Fruit fly (Drosophila melanogaster) whole organism, embryonic: ENCODE measurements around the gene MtnE.

Experiments used
- B-H1 ChIP-seq: fragments of 200-800 bp; sonication (Bioruptor generic); IDR thresholded peaks from 3 replicates; pipeline ENCODE4 v1.3.6; 2022; ENCODE audit warnings: missing biosample characterization, missing genetic modification characterization
- BEAF-32 ChIP-seq: fragments of 200-800 bp; sonication (Bioruptor generic); optimal IDR thresholded peaks from 3 replicates; lab custom pipeline; 2017; ENCODE audit warnings: missing biosample characterization, missing genetic modification characterization, mild to moderate bottlenecking, moderate library complexity, missing genetic modification reagents
- CG10654 ChIP-seq: fragments of 200-800 bp; sonication (Bioruptor generic); optimal IDR thresholded peaks from 2 replicates; lab custom pipeline; 2016; ENCODE audit warnings: missing biosample characterization, missing genetic modification characterization
- CG12236 ChIP-seq: fragments of 200-800 bp; sonication (Bioruptor generic); optimal IDR thresholded peaks from 2 replicates; lab custom pipeline; 2016; ENCODE audit warnings: missing biosample characterization, missing genetic modification characterization
- CG13894 ChIP-seq: fragments of 200-800 bp; sonication (Bioruptor generic); optimal IDR thresholded peaks from 3 replicates; lab custom pipeline; 2018; ENCODE audit warnings: missing biosample characterization, mild to moderate bottlenecking, missing genetic modification characterization, moderate library complexity
- CG14050 ChIP-seq: fragments of 200-800 bp; sonication (Bioruptor generic); IDR thresholded peaks from 3 replicates; pipeline ENCODE4 v1.3.6; 2022; ENCODE audit warnings: missing biosample characterization, missing genetic modification characterization
- CG1647 ChIP-seq: fragments of 200-800 bp; sonication (Bioruptor generic); optimal IDR thresholded peaks from 3 replicates; lab custom pipeline; 2016; ENCODE audit warnings: missing biosample characterization, missing genetic modification characterization
- CG17186 ChIP-seq: fragments of 200-800 bp; sonication (Bioruptor generic); optimal IDR thresholded peaks from 3 replicates; lab custom pipeline; 2017; ENCODE audit warnings: missing biosample characterization, missing genetic modification reagents, missing genetic modification characterization
- CG18476 ChIP-seq: fragments of 200-800 bp; sonication (Bioruptor generic); optimal IDR thresholded peaks from 2 replicates; lab custom pipeline; 2016; ENCODE audit warnings: missing biosample characterization, mild to moderate bottlenecking, missing genetic modification characterization
- CG30403 ChIP-seq: fragments of 200-800 bp; sonication (Bioruptor generic); optimal IDR thresholded peaks from 3 replicates; lab custom pipeline; 2016; ENCODE audit warnings: missing biosample characterization, missing genetic modification characterization
- CG30431 ChIP-seq: fragments of 200-800 bp; sonication (Bioruptor generic); optimal IDR thresholded peaks from 2 replicates; lab custom pipeline; 2017; ENCODE audit warnings: missing biosample characterization, missing genetic modification characterization
- CG3163 ChIP-seq: fragments of 200-800 bp; sonication (Bioruptor generic); optimal IDR thresholded peaks from 3 replicates; lab custom pipeline; 2016; ENCODE audit warnings: missing biosample characterization, missing genetic modification characterization
- CG32772 ChIP-seq: fragments of 200-800 bp; sonication (Bioruptor generic); IDR thresholded peaks from 2 replicates; pipeline ENCODE4 v1.3.6; 2022; ENCODE audit warnings: missing biosample characterization, missing genetic modification characterization
- CG3281 ChIP-seq: fragments of 200-800 bp; sonication (Bioruptor generic); optimal IDR thresholded peaks from 3 replicates; lab custom pipeline; 2017; ENCODE audit warnings: missing biosample characterization, mild to moderate bottlenecking, missing genetic modification characterization
- CG3726 ChIP-seq: fragments of 200-800 bp; sonication (Bioruptor generic); IDR thresholded peaks from 3 replicates; pipeline ENCODE4, ENCODE4 v1.3.6; 2022; ENCODE audit warnings: missing biosample characterization, missing genetic modification characterization
- CG43689 ChIP-seq: fragments of 200-800 bp; sonication (Bioruptor generic); IDR thresholded peaks from 2 replicates; pipeline ENCODE4 v1.3.6; 2022; ENCODE audit warnings: missing biosample characterization, missing genetic modification characterization
- CG6272 ChIP-seq: fragments of 200-800 bp; sonication (Bioruptor generic); IDR thresholded peaks from 2 replicates; pipeline ENCODE4 v1.3.6; 2022; ENCODE audit warnings: missing biosample characterization, missing genetic modification characterization
- CHES-1-like ChIP-seq: fragments of 200-800 bp; sonication (Bioruptor generic); optimal IDR thresholded peaks from 2 replicates; lab custom pipeline; 2016; ENCODE audit warnings: missing biosample characterization, missing genetic modification characterization
- Chrac-16 ChIP-seq: fragments of 200-800 bp; sonication (Bioruptor generic); optimal IDR thresholded peaks from 3 replicates; lab custom pipeline; 2016; ENCODE audit warnings: missing biosample characterization, missing genetic modification characterization
- Dad ChIP-seq: fragments of 200-800 bp; sonication (Bioruptor generic); optimal IDR thresholded peaks from 3 replicates; lab custom pipeline; 2016; ENCODE audit warnings: missing biosample characterization, missing genetic modification characterization
- Gug ChIP-seq: fragments of 200-800 bp; sonication (Bioruptor generic); IDR thresholded peaks from 4 replicates; pipeline ENCODE4 v1.3.6; 2022; ENCODE audit warnings: missing biosample characterization, missing genetic modification characterization
- Hand ChIP-seq: fragments of 200-800 bp; sonication (Bioruptor generic); optimal IDR thresholded peaks from 2 replicates; lab custom pipeline; 2017; ENCODE audit warnings: mild to moderate bottlenecking, missing biosample characterization, missing genetic modification reagents, missing genetic modification characterization
- Hmr ChIP-seq: fragments of 200-800 bp; sonication (Bioruptor generic); optimal IDR thresholded peaks from 3 replicates; lab custom pipeline; 2017; ENCODE audit warnings: mild to moderate bottlenecking, missing biosample characterization, missing genetic modification reagents, missing genetic modification characterization
- Hr3 ChIP-seq: fragments of 200-800 bp; sonication (Bioruptor generic); optimal IDR thresholded peaks from 3 replicates; lab custom pipeline; 2016; ENCODE audit warnings: missing biosample characterization, missing genetic modification characterization
- Kr ChIP-seq: fragments of 200-800 bp; sonication (Bioruptor generic); optimal IDR thresholded peaks from 2 replicates; lab custom pipeline; 2017; ENCODE audit warnings: missing biosample characterization, mild to moderate bottlenecking, missing genetic modification characterization
- MBD-R2 ChIP-seq: fragments of 200-800 bp; sonication (Bioruptor generic); IDR thresholded peaks from 2 replicates; pipeline ENCODE4 v1.3.6; 2022; ENCODE audit warnings: missing biosample characterization, missing genetic modification characterization
- MESR4 ChIP-seq: fragments of 200-800 bp; sonication (Bioruptor generic); optimal IDR thresholded peaks from 2 replicates; lab custom pipeline; 2018; ENCODE audit warnings: missing biosample characterization, mild to moderate bottlenecking, missing genetic modification characterization, moderate library complexity
- Mad ChIP-seq: fragments of 200-800 bp; sonication (Bioruptor generic); optimal IDR thresholded peaks from 2 replicates; lab custom pipeline; 2016; ENCODE audit warnings: missing biosample characterization, missing genetic modification characterization
- NK7.1 ChIP-seq: fragments of 200-800 bp; sonication (Bioruptor generic); optimal IDR thresholded peaks from 3 replicates; lab custom pipeline; 2016; ENCODE audit warnings: missing biosample characterization, missing genetic modification characterization
- Nf-YA ChIP-seq: fragments of 200-800 bp; sonication (Bioruptor generic); IDR thresholded peaks from 2 replicates; pipeline ENCODE4 v1.3.6; 2022; ENCODE audit warnings: missing biosample characterization, missing genetic modification characterization
- Oaz ChIP-seq: fragments of 200-800 bp; sonication (Bioruptor generic); IDR thresholded peaks from 2 replicates; pipeline ENCODE4 v1.3.6; 2022; ENCODE audit warnings: missing biosample characterization, missing genetic modification characterization
- Oli ChIP-seq: fragments of 200-800 bp; sonication (Bioruptor generic); optimal IDR thresholded peaks from 2 replicates; lab custom pipeline; 2018; ENCODE audit warnings: missing biosample characterization, mild to moderate bottlenecking, missing genetic modification characterization, moderate library complexity
- Opbp ChIP-seq: fragments of 200-800 bp; sonication (Bioruptor generic); IDR thresholded peaks from 3 replicates; pipeline ENCODE4 v1.3.6; 2022; ENCODE audit warnings: missing biosample characterization, missing genetic modification characterization; ENCODE audit not compliant: partially characterized antibody
- PHDP ChIP-seq: fragments of 200-800 bp; sonication (Bioruptor generic); optimal IDR thresholded peaks from 3 replicates; lab custom pipeline; 2018; ENCODE audit warnings: missing biosample characterization, mild to moderate bottlenecking, missing genetic modification characterization, moderate library complexity
- Ravus ChIP-seq: fragments of 200-800 bp; sonication (Bioruptor generic); IDR thresholded peaks from 2 replicates; pipeline ENCODE4 v1.3.6; 2022; ENCODE audit warnings: missing biosample characterization, missing genetic modification characterization
- Sox102F ChIP-seq: fragments of 200-800 bp; sonication (Bioruptor generic); optimal IDR thresholded peaks from 2 replicates; lab custom pipeline; 2018; ENCODE audit warnings: missing biosample characterization, mild to moderate bottlenecking, missing genetic modification characterization, moderate library complexity
- amos ChIP-seq: fragments of 200-800 bp; sonication (Bioruptor generic); IDR thresholded peaks from 2 replicates; pipeline ENCODE4 v1.3.6; 2022; ENCODE audit warnings: missing biosample characterization, missing genetic modification characterization; ENCODE audit not compliant: partially characterized antibody
- aop ChIP-seq: fragments of 200-800 bp; sonication (Bioruptor generic); IDR thresholded peaks from 2 replicates; pipeline ENCODE4 v1.3.6; 2022; ENCODE audit warnings: missing biosample characterization, missing genetic modification characterization
- croc ChIP-seq: fragments of 200-800 bp; sonication (Bioruptor generic); conservative IDR thresholded peaks from 3 replicates; pipeline ENCODE4 v1.3.6; 2022; ENCODE audit warnings: missing biosample characterization, missing genetic modification characterization
- crol ChIP-seq: fragments of 200-800 bp; sonication (Bioruptor generic); IDR thresholded peaks from 2 replicates; pipeline ENCODE4 v1.3.6; 2022; ENCODE audit warnings: missing biosample characterization, missing genetic modification characterization
- dan ChIP-seq: fragments of 200-800 bp; sonication (Bioruptor generic); IDR thresholded peaks from 2 replicates; pipeline ENCODE4 v1.3.6; 2022; ENCODE audit warnings: missing biosample characterization, missing genetic modification characterization
- en ChIP-seq: fragments of 200-800 bp; sonication (Bioruptor generic); optimal IDR thresholded peaks from 2 replicates; lab custom pipeline; 2016; ENCODE audit warnings: missing biosample characterization, missing genetic modification characterization
- insv ChIP-seq, 2 experiments: fragments of 200-800 bp; sonication (Bioruptor generic); optimal IDR thresholded peaks; 3 replicates each; lab custom pipeline; 2016 to 2018; ENCODE audit warnings: missing biosample characterization in 2 of 2, missing genetic modification characterization in 2 of 2
- nau ChIP-seq: fragments of 200-800 bp; sonication (Bioruptor generic); optimal IDR thresholded peaks from 3 replicates; lab custom pipeline; 2017; ENCODE audit warnings: missing biosample characterization, mild to moderate bottlenecking, missing genetic modification characterization, missing genetic modification reagents
- pfk ChIP-seq: fragments of 200-800 bp; sonication (Bioruptor generic); optimal IDR thresholded peaks from 2 replicates; lab custom pipeline; 2018; ENCODE audit warnings: missing biosample characterization, mild to moderate bottlenecking, missing genetic modification characterization, moderate library complexity
- ranshi ChIP-seq: fragments of 200-800 bp; sonication (Bioruptor generic); IDR thresholded peaks from 2 replicates; pipeline ENCODE4 v1.3.6; 2022; ENCODE audit warnings: missing biosample characterization, missing genetic modification characterization
- row ChIP-seq: fragments of 200-800 bp; sonication (Bioruptor generic); IDR thresholded peaks from 3 replicates; pipeline ENCODE4 v1.3.6; 2022; ENCODE audit warnings: missing biosample characterization, missing genetic modification characterization
- sens-2 ChIP-seq: fragments of 200-800 bp; sonication (Bioruptor generic); IDR thresholded peaks from 2 replicates; pipeline ENCODE4 v1.3.6; 2022; ENCODE audit warnings: missing biosample characterization, missing genetic modification characterization
- slou ChIP-seq: fragments of 200-800 bp; sonication (Bioruptor generic); optimal IDR thresholded peaks from 3 replicates; lab custom pipeline; 2016; ENCODE audit warnings: missing biosample characterization, missing genetic modification characterization
- yki ChIP-seq: fragments of >200 bp; optimal IDR thresholded peaks from 3 replicates; lab custom pipeline; 2018

MtnE gene

DNA sequence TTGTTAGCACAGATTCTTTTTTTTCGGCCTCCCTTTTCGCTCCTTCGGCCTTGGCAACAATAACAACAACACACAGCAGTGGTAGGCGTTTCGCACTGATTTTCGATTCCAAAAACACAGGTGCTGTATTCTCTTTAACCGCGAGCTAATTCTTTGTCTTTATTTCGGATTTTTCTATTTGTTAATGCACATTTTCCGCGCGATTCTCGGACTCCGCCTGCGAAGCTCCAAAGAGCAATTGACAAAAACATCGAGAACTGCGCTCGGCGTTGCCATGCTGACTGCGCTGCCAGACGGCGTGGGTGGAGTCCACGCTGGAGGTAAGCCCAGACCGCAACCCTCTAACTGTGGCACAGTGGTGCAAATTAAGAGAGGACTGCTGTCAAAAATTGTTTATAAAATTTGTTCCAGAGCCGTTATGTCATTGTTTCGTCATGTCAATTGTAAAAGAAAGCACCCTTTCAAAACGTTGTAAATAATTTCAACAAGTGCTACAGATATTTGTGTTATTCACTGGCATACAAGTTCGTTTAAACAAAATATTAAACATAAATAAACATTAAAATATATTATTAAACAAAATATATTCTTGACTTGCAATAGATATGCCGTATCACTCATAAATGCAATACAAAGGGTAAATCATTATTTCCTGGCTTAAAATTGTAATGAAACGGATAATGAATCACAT is 23.1 kb upstream of the MtnE start, which contains the start of the genes DPCoAC and CG5180 (continued):
- TF ChIP-seq ranshi (GFP tag; lab: Robert Waterston, UW) (peak; percentile 70; the same call in 1 of the 2 replicates), Nf-YA (GFP tag; lab: Robert Waterston, UW) (no peak), aop (GFP tag; lab: Robert Waterston, UW) (no peak), MESR4 (GFP tag; lab: Kevin White, UChicago) (peak; percentile 74), insv (GFP tag; optimal IDR thresholded peaks at IDR 0.05; lab: Kevin White, UChicago) (no peak), pfk (GFP tag; lab: Kevin White, UChicago) (peak; percentile 11), Chrac-16 (peak; percentile 45), slou (GFP tag; lab: Kevin White, UChicago) (peak; percentile 52), CG14050 (GFP tag; lab: Robert Waterston, UW) (peak; percentile 37; the same call in 2 of the 3 replicates), MBD-R2 (GFP tag; lab: Robert Waterston, UW) (peak; percentile 54), CG43689 (GFP tag; lab: Robert Waterston, UW) (0 out of 2 replicates have a peak, but pooled peaks have one; percentile 33), CG6272 (GFP tag; lab: Robert Waterston, UW) (peak; percentile 80), Sox102F (GFP tag; lab: Kevin White, UChicago) (peak; percentile 48), amos (GFP tag; lab: Robert Waterston, UW) (peak; percentile 78), CG13894 (tag; lab: Kevin White, UChicago) (peak; percentile 76), CG17186 (GFP tag; lab: Kevin White, UChicago) (peak; percentile 71), B-H1 (peak; percentile 10; the same call in 1 of the 3 replicates), Gug (GFP tag; lab: Robert Waterston, UW) (peak; percentile 86), Mad (GFP tag; lab: Kevin White, UChicago) (peak; percentile 60), croc (GFP tag; lab: Robert Waterston, UW) (peak; percentile 35; the same call in 1 of the 3 replicates), Hand (peak; percentile 15), CG32772 (GFP tag; lab: Robert Waterston, UW) (peak; percentile 57; the same call in 1 of the 2 replicates), CG1647 (GFP tag; lab: Kevin White, UChicago) (peak; percentile 75), crol (GFP tag; lab: Robert Waterston, UW) (no peak), yki (no peak), Hmr (peak; percentile 69), Hr3 (GFP tag; lab: Kevin White, UChicago) (peak; percentile 61), CG3726 (no peak), CG3281 (GFP tag; lab: Kevin White, UChicago) (peak; percentile 59), Kr (GFP tag; lab: Kevin White, UChicago) (no peak), nau (no peak), Oaz (GFP tag; lab: Robert Waterston, UW) (peak; percentile 54; the same call in 1 of the 2 replicates), CHES-1-like (GFP tag; lab: Kevin White, UChicago) (peak; percentile 68), NK7.1 (GFP tag; lab: Kevin White, UChicago) (no peak), Opbp (peak; percentile 82), en (no peak), CG30403 (GFP tag; lab: Kevin White, UChicago) (peak; percentile 73), CG10654 (GFP tag; lab: Kevin White, UChicago) (peak; percentile 63), Ravus (GFP tag; lab: Robert Waterston, UW) (0 out of 2 replicates have a peak, but pooled peaks have one; percentile 19), Oli (tag; lab: Kevin White, UChicago) (peak; percentile 46), Dad (GFP tag; lab: Kevin White, UChicago) (peak; percentile 58), CG18476 (GFP tag; lab: Kevin White, UChicago) (peak; percentile 1), PHDP (tag; lab: Kevin White, UChicago) (peak; percentile 46), CG12236 (GFP tag; lab: Kevin White, UChicago) (peak; percentile 12), row (GFP tag; lab: Robert Waterston, UW) (peak; percentile 94), CG3163 (GFP tag; lab: Kevin White, UChicago) (peak; percentile 76), sens-2 (no peak), CG30431 (peak; percentile 53), dan (no peak), BEAF-32 (GFP tag; lab: Kevin White, UChicago) (peak; percentile 63)
